Worm (Caenorhabditis elegans) whole organism, L4 larva: ENCODE data around the gene spp-18.
"Not testable (repeated sequence)": the region's sequence is repeated elsewhere in the genome, so short reads cannot be mapped to it uniquely, and the experiment has no call there.

ENCODE experiments used
- D1046.2 ChIP-seq: fragments of 200-800 bp; sonication (Bioruptor generic); IDR thresholded peaks from 2 replicates; pipeline ENCODE4 v1.3.6; 2022; ENCODE audit warnings: missing genetic modification characterization, missing compliant biosample characterization
- F37D6.2 ChIP-seq: sonication (generic microtip); optimal IDR thresholded peaks from 2 replicates; lab custom pipeline; 2016; ENCODE audit warnings: mild to moderate bottlenecking, missing genetic modification characterization, missing compliant biosample characterization
- R02D3.7 ChIP-seq: fragments of 150-350 bp; sonication (generic microtip); optimal IDR thresholded peaks from 3 replicates; lab custom pipeline; 2014; ENCODE audit warnings: missing biosample characterization, missing genetic modification characterization
- attf-4 ChIP-seq: sonication (generic microtip); optimal IDR thresholded peaks from 3 replicates; lab custom pipeline; 2017; ENCODE audit warnings: missing biosample characterization, missing genetic modification characterization
- ceh-32 ChIP-seq: sonication (generic microtip); optimal IDR thresholded peaks from 2 replicates; lab custom pipeline; 2016; ENCODE audit warnings: mild to moderate bottlenecking, missing genetic modification characterization, missing compliant biosample characterization; ENCODE audit not compliant: poor library complexity
- daf-12 ChIP-seq: fragments of 150-350 bp; optimal IDR thresholded peaks from 2 replicates; lab custom pipeline; 2014; ENCODE audit warnings: missing biosample characterization, missing genetic modification reagents, missing genetic modification characterization
- daf-19 ChIP-seq: fragments of 200-800 bp; sonication (Bioruptor generic); conservative IDR thresholded peaks from 2 replicates; pipeline ENCODE4 v1.3.6; 2022; ENCODE audit warnings: missing genetic modification characterization, missing compliant biosample characterization
- daf-8 ChIP-seq: fragments of 200-800 bp; sonication (Bioruptor generic); IDR thresholded peaks from 2 replicates; pipeline ENCODE4 v1.3.6; 2022; ENCODE audit warnings: missing genetic modification characterization, missing compliant biosample characterization
- dmd-8 ChIP-seq: fragments of 200-800 bp; sonication (Bioruptor generic); IDR thresholded peaks from 2 replicates; pipeline ENCODE4 v1.3.6; 2022; ENCODE audit warnings: missing genetic modification characterization, missing compliant biosample characterization
- hlh-30 ChIP-seq: sonication (generic microtip); optimal IDR thresholded peaks from 2 replicates; lab custom pipeline; 2017; ENCODE audit warnings: antibody characterized with exemption, mild to moderate bottlenecking, missing genetic modification characterization, missing compliant biosample characterization; ENCODE audit not compliant: insufficient read depth
- lin-38 ChIP-seq: fragments of 200-800 bp; sonication (Bioruptor generic); IDR thresholded peaks from 2 replicates; pipeline ENCODE4 v1.3.6; 2022; ENCODE audit warnings: missing genetic modification reagents, missing genetic modification characterization, missing compliant biosample characterization
- madf-5 ChIP-seq, 2 experiments: fragments of 200-800 bp; sonication (Bioruptor generic); IDR thresholded peaks; 2 replicates each; pipeline ENCODE4 v1.3.6; 2022; ENCODE audit warnings: missing compliant biosample characterization in 2 of 2, missing genetic modification characterization in 2 of 2
- mep-1 ChIP-seq: fragments of 150-350 bp; sonication (generic microtip); optimal IDR thresholded peaks from 3 replicates; lab custom pipeline; 2014; ENCODE audit warnings: missing biosample characterization, missing genetic modification characterization
- mes-2 ChIP-seq: sonication (generic microtip); optimal IDR thresholded peaks from 2 replicates; lab custom pipeline; 2016; ENCODE audit warnings: missing genotype, mild to moderate bottlenecking, missing genetic modification characterization, missing compliant biosample characterization; ENCODE audit not compliant: poor library complexity, severe bottlenecking
- mxl-2 ChIP-seq: fragments of 200-800 bp; sonication (Bioruptor generic); conservative IDR thresholded peaks from 2 replicates; pipeline ENCODE4 v1.3.6; 2022; ENCODE audit warnings: missing genetic modification reagents, missing genetic modification characterization, missing compliant biosample characterization
- mxl-3 ChIP-seq: fragments of 200-800 bp; sonication (Bioruptor generic); optimal IDR thresholded peaks from 2 replicates; lab custom pipeline; 2018; ENCODE audit warnings: mild to moderate bottlenecking, missing genetic modification characterization, missing compliant biosample characterization
- nhr-102 ChIP-seq: sonication (generic microtip); optimal IDR thresholded peaks from 2 replicates; lab custom pipeline; 2016; ENCODE audit warnings: mild to moderate bottlenecking, missing genetic modification characterization, moderate library complexity, missing compliant biosample characterization
- nhr-28 ChIP-seq: fragments of 150-350 bp; optimal IDR thresholded peaks from 2 replicates; lab custom pipeline; 2014; ENCODE audit warnings: missing biosample characterization, missing genetic modification characterization
- nhr-42 ChIP-seq: fragments of 200-800 bp; sonication (Bioruptor generic); IDR thresholded peaks from 2 replicates; pipeline ENCODE4 v1.3.6; 2022; ENCODE audit warnings: missing genetic modification characterization, missing compliant biosample characterization
- nhr-76 ChIP-seq: fragments of 150-350 bp; optimal IDR thresholded peaks from 2 replicates; lab custom pipeline; 2014; ENCODE audit warnings: missing biosample characterization, missing genetic modification characterization
- pha-4 ChIP-seq, 2 experiments: fragments of 150-350 bp in 1 of 2; fragments of 200-800 bp in 1 of 2; sonication (Bioruptor generic) in 1 of 2; IDR thresholded peaks in 1 of 2; optimal IDR thresholded peaks in 1 of 2; 2 replicates each; pipeline versions ENCODE4 v1.3.6 to Lab custom; 2014 to 2022; ENCODE audit warnings: missing genetic modification characterization in 2 of 2, missing genetic modification reagents in 2 of 2, missing biosample characterization in 1 of 2, missing compliant biosample characterization in 1 of 2
- rbr-2 ChIP-seq: sonication (generic microtip); optimal IDR thresholded peaks from 2 replicates; lab custom pipeline; 2016; ENCODE audit warnings: missing genotype, missing genetic modification characterization, missing compliant biosample characterization
- sdz-12 ChIP-seq: fragments of 200-800 bp; sonication (Bioruptor generic); optimal IDR thresholded peaks from 2 replicates; lab custom pipeline; 2018; ENCODE audit warnings: mild to moderate bottlenecking, missing genetic modification characterization, missing compliant biosample characterization
- set-16 ChIP-seq: fragments of 200-800 bp; sonication (Bioruptor generic); IDR thresholded peaks from 2 replicates; pipeline ENCODE4 v1.3.6; 2022; ENCODE audit warnings: missing genetic modification reagents, missing genetic modification characterization, missing compliant biosample characterization
- skn-1 ChIP-seq: fragments of 150-350 bp; optimal IDR thresholded peaks from 2 replicates; lab custom pipeline; 2014; ENCODE audit warnings: missing biosample characterization, missing genetic modification characterization
- snpc-1.2 ChIP-seq: fragments of 200-800 bp; sonication (Bioruptor generic); IDR thresholded peaks from 2 replicates; pipeline ENCODE4 v1.3.6; 2022; ENCODE audit warnings: missing genetic modification reagents, missing genetic modification characterization, missing compliant biosample characterization
- tra-1 ChIP-seq: fragments of 200-800 bp; sonication (Bioruptor generic); IDR thresholded peaks from 2 replicates; pipeline ENCODE4 v1.3.6; 2022; ENCODE audit warnings: missing genetic modification reagents, missing genetic modification characterization, missing compliant biosample characterization
- unc-62 ChIP-seq, 3 experiments: fragments of 150-350 bp in 1 of 3; sonication (generic microtip); optimal IDR thresholded peaks in 2 of 3; peaks in 1 of 3; 1 replicate in 1 of 3; 2 replicates in 2 of 3; lab custom pipeline; 2014 to 2017; ENCODE audit warnings: missing biosample characterization in 3 of 3, missing genetic modification characterization in 3 of 3, missing genetic modification reagents in 3 of 3, missing genotype in 1 of 3
- zfp-2 ChIP-seq: sonication (generic microtip); optimal IDR thresholded peaks from 2 replicates; lab custom pipeline; 2016; ENCODE audit warnings: mild to moderate bottlenecking, missing genetic modification characterization, missing compliant biosample characterization
- zfp-3 ChIP-seq: fragments of 200-800 bp; sonication (Bioruptor generic); conservative IDR thresholded peaks from 2 replicates; pipeline ENCODE4 v1.3.6; 2022; ENCODE audit warnings: missing genetic modification reagents, missing genetic modification characterization, missing compliant biosample characterization
- zip-11 ChIP-seq: fragments of 200-800 bp; sonication (Bioruptor generic); IDR thresholded peaks from 2 replicates; pipeline ENCODE4 v1.3.6; 2022; ENCODE audit warnings: missing genetic modification characterization, missing compliant biosample characterization
- ztf-11 ChIP-seq: fragments of 150-350 bp; optimal IDR thresholded peaks from 2 replicates; lab custom pipeline; 2014; ENCODE audit warnings: missing biosample characterization, missing genetic modification characterization

Gene spp-18

ce11 chrIV:9592413-9592812, 1.1 kb upstream of the spp-18 start, which contains the start of gene pei-1 (continued):
- TF ChIP-seq attf-4 (tag; lab: Kevin White, UChicago), result no peak
- TF ChIP-seq unc-62 (GFP tag; optimal IDR thresholded peaks at IDR 0.05 in 1 of 2; lab: Kevin White, UChicago), result no peak
- TF ChIP-seq unc-62 (tag; optimal IDR thresholded peaks at IDR 0.05; lab: Kevin White, UChicago), result no peak
- TF ChIP-seq hlh-30 (tag; lab: Kevin White, UChicago), result no peak
- no peak for TF ChIP-seq daf-12 (tag; lab: Kevin White, UChicago)
- no peak for TF ChIP-seq lin-38 (GFP tag; lab: Robert Waterston, UW)
- TF ChIP-seq, all 104 proteins: peak for 0

- peak in 1 of 2 experiments; percentile 4 for TF ChIP-seq unc-62 (GFP tag; optimal IDR thresholded peaks at IDR 0.05 in 1 of 2; lab: Kevin White, UChicago)
- not testable (repeated sequence) for TF ChIP-seq unc-62 (tag; optimal IDR thresholded peaks at IDR 0.05; lab: Kevin White, UChicago)
Observed at ce11 chrIV:9595779-9596406, 2.4 kb downstream of the spp-18 start, which contains the start of the genes F27C8.3 and F27C8.2. TSS of gene F27C8.3 (minus strand) at chrIV:9595879. TSS of gene F27C8.2 (plus strand) at chrIV:9596356.

- TF ChIP-seq skn-1 (tag; lab: Kevin White, UChicago), result no peak
- no peak for TF ChIP-seq mxl-3 (GFP tag; lab: Kevin White, UChicago)
- TF ChIP-seq madf-5 (GFP tag; IDR thresholded peaks at IDR 0.05; lab: Robert Waterston, UW), result no peak
- no peak for TF ChIP-seq sdz-12
- TF ChIP-seq zfp-2, result no peak
- no peak for TF ChIP-seq dmd-8 (GFP tag; lab: Robert Waterston, UW)
Observed at ce11 chrIV:9601595-9601994, 8.1 kb downstream of the spp-18 start, which contains the start of gene aat-1. TSS of gene aat-1 (minus strand) at chrIV:9601695.

- TF ChIP-seq nhr-28 (tag; lab: Kevin White, UChicago) (no peak), zip-11 (GFP tag; lab: Robert Waterston, UW) (no peak), nhr-42 (GFP tag; lab: Robert Waterston, UW) (no peak), attf-4 (tag; lab: Kevin White, UChicago) (no peak), mxl-2 (no peak)
Observed at ce11 chrIV:9607945-9608344, 14.4 kb downstream of the spp-18 start.

ce11 chrIV:9609095-9609494, 15.6 kb downstream of the spp-18 start:
- TF ChIP-seq F37D6.2, result no peak
- no peak for TF ChIP-seq mxl-2
- TF ChIP-seq nhr-76, result no peak
- no peak for TF ChIP-seq tra-1 (GFP tag; lab: Robert Waterston, UW)
- TF ChIP-seq daf-19, result no peak
- TF ChIP-seq nhr-102, result no peak
- no peak for TF ChIP-seq ceh-32 (tag; lab: Kevin White, UChicago)
- TF ChIP-seq skn-1 (tag; lab: Kevin White, UChicago), result no peak
- TF ChIP-seq daf-8 (GFP tag; lab: Robert Waterston, UW), result no peak
- TF ChIP-seq R02D3.7 (tag; lab: Kevin White, UChicago), result no peak
- no peak for TF ChIP-seq set-16 (GFP tag; lab: Robert Waterston, UW)
- TF ChIP-seq pha-4 (GFP tag; IDR thresholded peaks at IDR 0.05; lab: Robert Waterston, UW), result no peak
- no peak for TF ChIP-seq pha-4 (tag; optimal IDR thresholded peaks at IDR 0.05; lab: Kevin White, UChicago)
- no peak for TF ChIP-seq zfp-3 (GFP tag; lab: Robert Waterston, UW)
- TF ChIP-seq D1046.2 (GFP tag; lab: Robert Waterston, UW), result no peak
- TF ChIP-seq ztf-11 (tag; lab: Kevin White, UChicago), result no peak
- no peak for TF ChIP-seq mep-1
- TF ChIP-seq mes-2 (tag; lab: Kevin White, UChicago), result no peak
- no peak for TF ChIP-seq rbr-2 (tag; lab: Kevin White, UChicago)
- no peak for TF ChIP-seq snpc-1.2 (GFP tag; lab: Robert Waterston, UW)
